Fruit fly (Drosophila melanogaster) whole organism: Measurements from ENCODE around the gene b6.

Experiments
- CG8478 ChIP-seq: fragments of >200 bp; optimal IDR thresholded peaks from 2 replicates; lab custom pipeline; 2018; ENCODE audit warnings: inconsistent platforms
- Dll ChIP-seq: fragments of >200 bp; optimal IDR thresholded peaks from 2 replicates; lab custom pipeline; 2017
- EcR ChIP-seq, 2 experiments: fragments of >200 bp; optimal IDR thresholded peaks; 2 replicates each; lab custom pipeline; 2017; ENCODE audit warnings: missing biosample characterization in 2 of 2, missing genetic modification characterization in 2 of 2, missing genetic modification reagents in 2 of 2
- pan ChIP-seq: fragments of >200 bp; optimal IDR thresholded peaks from 2 replicates; lab custom pipeline; 2017
- psq ChIP-seq: fragments of >200 bp; optimal IDR thresholded peaks from 2 replicates; lab custom pipeline; 2017
- usp ChIP-seq: fragments of >200 bp; optimal IDR thresholded peaks from 2 replicates; lab custom pipeline; 2017; ENCODE audit warnings: missing biosample characterization, missing genetic modification characterization, mixed read lengths

The b6 gene

DNA sequence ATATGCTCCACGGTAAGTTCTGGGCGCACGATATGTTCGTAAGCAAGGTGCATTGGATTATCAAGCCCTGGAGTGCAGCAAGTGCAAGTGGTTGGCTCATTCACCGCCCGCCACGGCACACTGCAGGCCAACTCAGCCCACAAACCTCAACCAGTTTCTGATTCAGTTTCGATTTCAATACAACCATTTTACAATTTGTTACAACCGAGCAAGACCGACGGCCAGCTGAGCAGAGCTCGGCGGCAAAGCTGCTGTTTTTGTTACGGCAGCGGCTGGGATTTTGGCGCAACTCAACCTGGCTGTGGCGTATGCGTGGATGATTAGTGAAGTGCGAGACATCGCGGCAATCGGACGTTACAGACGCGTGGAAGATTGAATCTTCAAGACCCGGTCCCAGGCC is at the start of gene b6:
b6 (plus strand) TSS at position 320 of the 400 bp plus-strand sequence.
- TF ChIP-seq CG8478 (lab: Kevin White, UChicago) (no peak), usp (GFP tag; lab: Kevin White, UChicago) (no peak), pan (lab: Kevin White, UChicago) (no peak)

dm6 chrX:1643640-1644039 is 42.8 kb upstream of the b6 start:
- TF ChIP-seq pan (lab: Kevin White, UChicago), result no peak
- TF ChIP-seq Dll (lab: Kevin White, UChicago), result no peak
- no peak for TF ChIP-seq psq (lab: Kevin White, UChicago)
- no peak for TF ChIP-seq usp (GFP tag; lab: Kevin White, UChicago)
- no peak for TF ChIP-seq EcR (GFP tag; optimal IDR thresholded peaks at IDR 0.05; lab: Kevin White, UChicago)
- TF ChIP-seq CG8478 (lab: Kevin White, UChicago), result no peak

DNA sequence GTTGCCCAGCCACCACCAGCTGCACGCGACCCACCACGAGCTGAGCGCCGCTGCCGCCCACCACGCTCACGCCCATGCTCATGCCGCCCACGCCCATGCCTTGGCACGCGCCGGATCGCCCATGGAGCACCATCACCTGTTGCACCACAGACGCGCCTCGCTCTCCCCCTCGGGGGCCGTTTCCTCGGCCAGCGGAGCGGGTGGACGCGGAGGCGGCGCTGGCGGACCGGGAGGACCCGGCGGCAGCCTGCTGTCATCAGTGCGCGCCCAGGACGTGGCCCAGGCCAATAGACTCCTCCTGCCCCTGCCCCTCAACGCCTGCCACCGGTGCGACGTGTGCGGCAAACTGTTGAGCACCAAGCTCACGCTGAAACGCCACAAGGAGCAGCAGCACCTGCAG is 38.5 kb upstream of the b6 start:
- no peak for TF ChIP-seq CG8478 (lab: Kevin White, UChicago)
- TF ChIP-seq usp (GFP tag; lab: Kevin White, UChicago), result no peak
- no peak for TF ChIP-seq Dll (lab: Kevin White, UChicago)
- no peak for TF ChIP-seq psq (lab: Kevin White, UChicago)
- TF ChIP-seq EcR (GFP tag; optimal IDR thresholded peaks at IDR 0.05; lab: Kevin White, UChicago), result no peak
- no peak for TF ChIP-seq pan (lab: Kevin White, UChicago)

DNA sequence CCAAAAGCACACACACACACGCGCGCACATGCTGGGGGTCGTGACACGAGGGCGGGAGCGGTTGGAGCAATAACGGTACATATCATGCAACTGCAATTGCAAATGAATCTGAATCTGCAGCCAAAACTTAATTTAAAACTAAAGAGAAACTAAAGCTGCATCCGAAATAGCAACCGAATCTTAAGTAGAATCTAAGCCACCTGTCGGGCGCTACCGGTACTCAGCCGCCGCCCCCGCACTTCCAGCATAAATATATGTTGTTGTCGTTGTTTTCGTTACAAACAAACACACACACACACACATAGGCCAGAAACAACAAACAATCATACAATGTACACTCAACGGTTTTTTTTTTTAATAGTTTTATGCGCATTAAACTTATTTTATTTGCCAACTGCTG is 26.2 kb upstream of the b6 start:
- TF ChIP-seq Dll (lab: Kevin White, UChicago) (no peak), usp (GFP tag; lab: Kevin White, UChicago) (no peak), EcR (GFP tag; optimal IDR thresholded peaks at IDR 0.05; lab: Kevin White, UChicago) (no peak), CG8478 (lab: Kevin White, UChicago) (no peak), pan (lab: Kevin White, UChicago) (no peak), psq (lab: Kevin White, UChicago) (no peak)

- TF ChIP-seq EcR (GFP tag; optimal IDR thresholded peaks at IDR 0.05; lab: Kevin White, UChicago) (no peak), psq (lab: Kevin White, UChicago) (no peak), Dll (lab: Kevin White, UChicago) (no peak), pan (lab: Kevin White, UChicago) (no peak), CG8478 (lab: Kevin White, UChicago) (no peak), usp (GFP tag; lab: Kevin White, UChicago) (no peak)
These were observed 21.6 kb upstream of the b6 start, which contains the start of gene dor for dm6 chrX:1664836-1665235. Gene dor, plus strand, starts transcription at chrX:1665052.

- no peak for TF ChIP-seq Dll (lab: Kevin White, UChicago)
- no peak for TF ChIP-seq CG8478 (lab: Kevin White, UChicago)
- TF ChIP-seq psq (lab: Kevin White, UChicago), result no peak
- no peak for TF ChIP-seq usp (GFP tag; lab: Kevin White, UChicago)
These were observed 17.7 kb upstream of the b6 start, which contains the start of gene Mur2B for dm6 chrX:1668688-1669087. Gene Mur2B, minus strand, starts transcription at chrX:1668788.

DNA sequence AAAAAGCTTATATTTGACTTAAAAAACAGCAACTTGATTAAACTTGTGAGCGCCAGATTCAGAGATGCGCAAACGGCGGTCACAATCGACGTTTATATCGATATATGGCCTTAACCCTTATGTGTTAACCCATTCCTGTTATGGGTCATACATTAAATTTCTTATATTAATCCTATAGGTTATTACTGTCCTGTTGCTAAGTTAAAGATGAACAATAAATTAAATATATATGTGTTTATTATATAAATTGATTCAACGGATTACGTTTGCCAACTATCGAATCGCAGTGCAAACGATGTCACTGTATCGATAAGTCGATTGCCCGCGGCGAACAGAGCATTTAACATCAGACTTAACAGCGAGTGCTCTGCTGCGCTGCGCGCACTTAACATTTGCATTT is 17.2 kb upstream of the b6 start, which contains the start of the genes CG3740 and hfw:
CG3740 (minus strand) TSS at position 84 of the 400 bp plus-strand sequence.
hfw (plus strand) TSS at position 357 of the 400 bp plus-strand sequence.
- TF ChIP-seq pan (lab: Kevin White, UChicago), result no peak

dm6 chrX:1669840-1670239 is 16.6 kb upstream of the b6 start:
- TF ChIP-seq CG8478 (lab: Kevin White, UChicago) (no peak), usp (GFP tag; lab: Kevin White, UChicago) (no peak), EcR (GFP tag; optimal IDR thresholded peaks at IDR 0.05; lab: Kevin White, UChicago) (no peak), Dll (lab: Kevin White, UChicago) (no peak), psq (lab: Kevin White, UChicago) (no peak), pan (lab: Kevin White, UChicago) (no peak)

DNA sequence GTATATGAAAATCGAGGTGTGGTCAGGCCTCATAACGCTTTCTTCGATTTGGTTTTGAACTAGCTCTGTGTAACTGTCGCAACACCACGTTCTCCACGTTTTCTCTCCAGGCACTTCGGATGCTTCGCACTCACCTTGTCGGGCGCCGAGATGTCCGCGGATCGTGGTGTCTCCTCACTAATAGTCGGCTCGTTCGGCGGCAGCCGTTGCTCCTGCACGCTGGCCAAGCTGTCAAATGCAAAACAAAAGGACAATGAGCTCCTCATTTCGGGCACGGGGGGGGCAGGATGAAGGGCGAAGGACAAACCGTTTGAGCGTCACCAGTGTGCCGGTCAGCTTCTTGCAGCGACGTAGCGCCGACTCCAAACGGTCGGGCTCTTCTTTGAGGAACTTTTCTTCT is 5.2 kb upstream of the b6 start, which contains the start of gene CG14797:
CG14797 (plus strand) TSS at position 301 of the 400 bp plus-strand sequence.
- no peak for TF ChIP-seq usp (GFP tag; lab: Kevin White, UChicago)
- no peak for TF ChIP-seq psq (lab: Kevin White, UChicago)
- no peak for TF ChIP-seq EcR (GFP tag; optimal IDR thresholded peaks at IDR 0.05; lab: Kevin White, UChicago)
- no peak for TF ChIP-seq CG8478 (lab: Kevin White, UChicago)
- no peak for TF ChIP-seq Dll (lab: Kevin White, UChicago)
- TF ChIP-seq pan (lab: Kevin White, UChicago), result no peak

dm6 chrX:1691475-1691874 is 5.1 kb downstream of the b6 start:
- TF ChIP-seq CG8478 (lab: Kevin White, UChicago), result no peak
- TF ChIP-seq psq (lab: Kevin White, UChicago), result no peak
- no peak for TF ChIP-seq Dll (lab: Kevin White, UChicago)
- no peak for TF ChIP-seq EcR (GFP tag; optimal IDR thresholded peaks at IDR 0.05; lab: Kevin White, UChicago)
- no peak for TF ChIP-seq pan (lab: Kevin White, UChicago)
- TF ChIP-seq usp (GFP tag; lab: Kevin White, UChicago), result no peak

dm6 chrX:1692553-1692952 is 6.1 kb downstream of the b6 start, which contains the start of gene CG32809:
Gene CG32809, minus strand, starts transcription at chrX:1692768.
- TF ChIP-seq psq (lab: Kevin White, UChicago) (no peak), EcR (GFP tag; optimal IDR thresholded peaks at IDR 0.05; lab: Kevin White, UChicago) (no peak), usp (GFP tag; lab: Kevin White, UChicago) (no peak), pan (lab: Kevin White, UChicago) (no peak), Dll (lab: Kevin White, UChicago) (no peak), CG8478 (lab: Kevin White, UChicago) (no peak)
